Fruit fly (Drosophila melanogaster) whole organism, embryonic: Measurements from ENCODE around the gene CG15418.
A peak's percentile ranks its signal among the peaks of the same experiment; 100 is the strongest.

Source experiments
- Asciz ChIP-seq: fragments of 200-800 bp; sonication (Bioruptor generic); optimal IDR thresholded peaks from 2 replicates; lab custom pipeline; 2017; ENCODE audit warnings: missing biosample characterization, mild to moderate bottlenecking, missing genetic modification characterization, missing genetic modification reagents
- Atf-2 ChIP-seq: fragments of 200-800 bp; sonication (Bioruptor generic); optimal IDR thresholded peaks from 2 replicates; lab custom pipeline; 2016; ENCODE audit warnings: missing biosample characterization, missing genetic modification characterization
- Blimp-1 ChIP-seq: fragments of 200-800 bp; sonication (Bioruptor generic); optimal IDR thresholded peaks from 3 replicates; lab custom pipeline; 2018; ENCODE audit warnings: missing biosample characterization, missing genetic modification characterization, mild to moderate bottlenecking, moderate library complexity, missing genetic modification reagents
- CG10366 ChIP-seq: fragments of 200-800 bp; sonication (Bioruptor generic); IDR thresholded peaks from 2 replicates; pipeline ENCODE4 v1.3.6; 2022; ENCODE audit warnings: missing biosample characterization, missing genetic modification characterization
- CG11696 ChIP-seq: fragments of 200-800 bp; sonication (Bioruptor generic); IDR thresholded peaks from 2 replicates; pipeline ENCODE4 v1.3.6; 2022; ENCODE audit warnings: missing biosample characterization, missing genetic modification characterization
- CG12744 ChIP-seq: fragments of 200-800 bp; sonication (Bioruptor generic); optimal IDR thresholded peaks from 2 replicates; lab custom pipeline; 2016; ENCODE audit warnings: missing biosample characterization, missing genetic modification characterization
- CG14441 ChIP-seq: fragments of 200-800 bp; sonication (Bioruptor generic); IDR thresholded peaks from 2 replicates; pipeline ENCODE4 v1.3.6; 2022; ENCODE audit warnings: missing biosample characterization, missing genetic modification characterization
- CG15269 ChIP-seq: fragments of 200-800 bp; sonication (Bioruptor generic); optimal IDR thresholded peaks from 2 replicates; lab custom pipeline; 2018; ENCODE audit warnings: missing biosample characterization, mild to moderate bottlenecking, missing genetic modification characterization, moderate library complexity
- CG1529 ChIP-seq: fragments of 200-800 bp; sonication (Bioruptor generic); optimal IDR thresholded peaks from 3 replicates; lab custom pipeline; 2018; ENCODE audit warnings: missing biosample characterization, missing genetic modification characterization
- CG31224 ChIP-seq: fragments of 200-800 bp; sonication (Bioruptor generic); IDR thresholded peaks from 2 replicates; pipeline ENCODE4 v1.3.6; 2022; ENCODE audit warnings: missing biosample characterization, missing genetic modification characterization
- CG33213 ChIP-seq: fragments of 200-800 bp; sonication (Bioruptor generic); optimal IDR thresholded peaks from 3 replicates; lab custom pipeline; 2016; ENCODE audit warnings: missing biosample characterization, missing genetic modification characterization
- CG4360 ChIP-seq: fragments of 200-800 bp; sonication (Bioruptor generic); IDR thresholded peaks from 2 replicates; pipeline ENCODE4 v1.3.6; 2022; ENCODE audit warnings: missing biosample characterization, missing genetic modification characterization
- CG4820 ChIP-seq: fragments of 200-800 bp; sonication (Bioruptor generic); optimal IDR thresholded peaks from 3 replicates; lab custom pipeline; 2016; ENCODE audit warnings: missing biosample characterization, missing genetic modification characterization
- CG7745 ChIP-seq: fragments of 200-800 bp; sonication (Bioruptor generic); optimal IDR thresholded peaks from 2 replicates; lab custom pipeline; 2018; ENCODE audit warnings: missing biosample characterization, mild to moderate bottlenecking, missing genetic modification characterization, moderate library complexity
- CG8089 ChIP-seq: fragments of 200-800 bp; sonication (Bioruptor generic); optimal IDR thresholded peaks from 3 replicates; lab custom pipeline; 2016; ENCODE audit warnings: missing biosample characterization, missing genetic modification characterization
- CG8944 ChIP-seq: fragments of 200-800 bp; sonication (Bioruptor generic); optimal IDR thresholded peaks from 3 replicates; lab custom pipeline; 2016; ENCODE audit warnings: missing biosample characterization, missing genetic modification characterization
- CoRest ChIP-seq: fragments of 200-800 bp; sonication (Bioruptor generic); optimal IDR thresholded peaks from 3 replicates; lab custom pipeline; 2018; ENCODE audit warnings: missing biosample characterization, mild to moderate bottlenecking, missing genetic modification characterization, moderate library complexity
- Dad ChIP-seq: fragments of 200-800 bp; sonication (Bioruptor generic); optimal IDR thresholded peaks from 3 replicates; lab custom pipeline; 2016; ENCODE audit warnings: missing biosample characterization, missing genetic modification characterization
- Dbx ChIP-seq: fragments of 200-800 bp; sonication (Bioruptor generic); IDR thresholded peaks from 3 replicates; pipeline ENCODE4 v1.3.6; 2022; ENCODE audit warnings: missing biosample characterization, missing genetic modification characterization
- Dref ChIP-seq: fragments of 200-800 bp; sonication (Bioruptor generic); IDR thresholded peaks from 2 replicates; pipeline ENCODE4 v1.3.6; 2022; ENCODE audit warnings: missing biosample characterization, missing genetic modification characterization
- Ets97D ChIP-seq: fragments of 200-800 bp; sonication (Bioruptor generic); optimal IDR thresholded peaks from 3 replicates; lab custom pipeline; 2016; ENCODE audit warnings: missing biosample characterization, missing genetic modification characterization
- Gug ChIP-seq: fragments of 200-800 bp; sonication (Bioruptor generic); IDR thresholded peaks from 4 replicates; pipeline ENCODE4 v1.3.6; 2022; ENCODE audit warnings: missing biosample characterization, missing genetic modification characterization
- HLH54F ChIP-seq: fragments of 200-800 bp; sonication (Bioruptor generic); optimal IDR thresholded peaks from 3 replicates; lab custom pipeline; 2016; ENCODE audit warnings: missing biosample characterization, missing genetic modification characterization
- Hmx ChIP-seq: fragments of 200-800 bp; sonication (Bioruptor generic); optimal IDR thresholded peaks from 2 replicates; lab custom pipeline; 2016; ENCODE audit warnings: missing biosample characterization, missing genetic modification characterization
- Hr51 ChIP-seq, 2 experiments: fragments of 200-800 bp; sonication (Bioruptor generic); optimal IDR thresholded peaks; 2 replicates in 1 of 2; 3 replicates in 1 of 2; lab custom pipeline; 2016 to 2018; ENCODE audit warnings: missing biosample characterization in 2 of 2, missing genetic modification characterization in 2 of 2, mild to moderate bottlenecking in 1 of 2, moderate library complexity in 1 of 2
- Meics ChIP-seq: fragments of 200-800 bp; sonication (Bioruptor generic); optimal IDR thresholded peaks from 2 replicates; lab custom pipeline; 2017; ENCODE audit warnings: missing biosample characterization, mild to moderate bottlenecking, missing genetic modification characterization
- Nf-YB ChIP-seq: fragments of 200-800 bp; sonication (Bioruptor generic); optimal IDR thresholded peaks from 3 replicates; lab custom pipeline; 2019; ENCODE audit warnings: missing biosample characterization, mild to moderate bottlenecking, missing genetic modification characterization, moderate library complexity
- Oli ChIP-seq: fragments of 200-800 bp; sonication (Bioruptor generic); optimal IDR thresholded peaks from 2 replicates; lab custom pipeline; 2018; ENCODE audit warnings: missing biosample characterization, mild to moderate bottlenecking, missing genetic modification characterization, moderate library complexity
- Opbp ChIP-seq: fragments of 200-800 bp; sonication (Bioruptor generic); IDR thresholded peaks from 3 replicates; pipeline ENCODE4 v1.3.6; 2022; ENCODE audit warnings: missing biosample characterization, missing genetic modification characterization; ENCODE audit not compliant: partially characterized antibody
- Ravus ChIP-seq: fragments of 200-800 bp; sonication (Bioruptor generic); IDR thresholded peaks from 2 replicates; pipeline ENCODE4 v1.3.6; 2022; ENCODE audit warnings: missing biosample characterization, missing genetic modification characterization
- Six4 ChIP-seq: fragments of 200-800 bp; sonication (Bioruptor generic); optimal IDR thresholded peaks from 2 replicates; lab custom pipeline; 2016; ENCODE audit warnings: missing biosample characterization, missing genetic modification characterization
- Tbp ChIP-seq: fragments of >200 bp; optimal IDR thresholded peaks from 2 replicates; lab custom pipeline; 2018; ENCODE audit warnings: missing biosample characterization, missing genetic modification characterization
- Usf ChIP-seq: fragments of 200-800 bp; sonication (Bioruptor generic); optimal IDR thresholded peaks from 2 replicates; lab custom pipeline; 2017; ENCODE audit warnings: missing genotype, missing biosample characterization, missing genetic modification characterization
- bbx ChIP-seq: fragments of 200-800 bp; sonication (Bioruptor generic); IDR thresholded peaks from 2 replicates; pipeline ENCODE4 v1.3.6; 2022; ENCODE audit warnings: missing biosample characterization, missing genetic modification characterization; ENCODE audit not compliant: partially characterized antibody
- bigmax ChIP-seq: fragments of 200-800 bp; sonication (Bioruptor generic); optimal IDR thresholded peaks from 2 replicates; lab custom pipeline; 2018; ENCODE audit warnings: missing biosample characterization, mild to moderate bottlenecking, missing genetic modification characterization
- bsh ChIP-seq, 2 experiments: fragments of 200-800 bp; sonication (Bioruptor generic); optimal IDR thresholded peaks; 2 replicates each; lab custom pipeline; 2017 to 2018; ENCODE audit warnings: mild to moderate bottlenecking in 2 of 2, missing biosample characterization in 2 of 2, missing genetic modification characterization in 2 of 2, moderate library complexity in 1 of 2
- croc ChIP-seq: fragments of 200-800 bp; sonication (Bioruptor generic); conservative IDR thresholded peaks from 3 replicates; pipeline ENCODE4 v1.3.6; 2022; ENCODE audit warnings: missing biosample characterization, missing genetic modification characterization
- crol ChIP-seq: fragments of 200-800 bp; sonication (Bioruptor generic); IDR thresholded peaks from 2 replicates; pipeline ENCODE4 v1.3.6; 2022; ENCODE audit warnings: missing biosample characterization, missing genetic modification characterization
- dpn ChIP-seq, 2 experiments: fragments of 200-800 bp; sonication (Bioruptor generic); optimal IDR thresholded peaks; 3 replicates each; lab custom pipeline; 2016; ENCODE audit warnings: missing biosample characterization in 2 of 2, missing genetic modification characterization in 2 of 2
- gro ChIP-seq: fragments of 200-800 bp; sonication (Bioruptor generic); optimal IDR thresholded peaks from 2 replicates; lab custom pipeline; 2016; ENCODE audit warnings: missing biosample characterization, missing genetic modification characterization
- ken ChIP-seq: fragments of 200-800 bp; sonication (Bioruptor generic); IDR thresholded peaks from 3 replicates; pipeline ENCODE4 v1.3.6; 2022; ENCODE audit warnings: missing biosample characterization, missing genetic modification characterization
- oc ChIP-seq: fragments of 200-800 bp; sonication (Bioruptor generic); optimal IDR thresholded peaks from 2 replicates; lab custom pipeline; 2018; ENCODE audit warnings: missing biosample characterization, mild to moderate bottlenecking, missing genetic modification characterization, moderate library complexity
- peb ChIP-seq: fragments of 200-800 bp; sonication (Bioruptor generic); IDR thresholded peaks from 2 replicates; pipeline ENCODE4 v1.3.6; 2022; ENCODE audit warnings: missing biosample characterization, missing genetic modification characterization
- pnt ChIP-seq: fragments of 200-800 bp; sonication (Bioruptor generic); optimal IDR thresholded peaks from 3 replicates; lab custom pipeline; 2016; ENCODE audit warnings: missing biosample characterization, missing genetic modification characterization
- pros ChIP-seq: fragments of 200-800 bp; sonication (Bioruptor generic); optimal IDR thresholded peaks from 3 replicates; lab custom pipeline; 2019; ENCODE audit warnings: missing biosample characterization, mild to moderate bottlenecking, missing genetic modification characterization, moderate library complexity
- pzg ChIP-seq: fragments of 200-800 bp; sonication (Bioruptor generic); optimal IDR thresholded peaks from 3 replicates; lab custom pipeline; 2018; ENCODE audit warnings: missing biosample characterization, mild to moderate bottlenecking, missing genetic modification characterization, moderate library complexity
- row ChIP-seq: fragments of 200-800 bp; sonication (Bioruptor generic); IDR thresholded peaks from 3 replicates; pipeline ENCODE4 v1.3.6; 2022; ENCODE audit warnings: missing biosample characterization, missing genetic modification characterization
- sd ChIP-seq: fragments of 200-800 bp; sonication (Bioruptor generic); optimal IDR thresholded peaks from 3 replicates; lab custom pipeline; 2018; ENCODE audit warnings: missing biosample characterization, mild to moderate bottlenecking, missing genetic modification characterization, moderate library complexity
- sisA ChIP-seq: fragments of 200-800 bp; sonication (Bioruptor generic); IDR thresholded peaks from 2 replicates; pipeline ENCODE4 v1.3.6; 2022; ENCODE audit warnings: missing biosample characterization, missing genetic modification characterization
- trem ChIP-seq: fragments of 200-800 bp; optimal IDR thresholded peaks from 3 replicates; lab custom pipeline; 2019; ENCODE audit warnings: missing biosample characterization, mild to moderate bottlenecking, missing genetic modification characterization, moderate library complexity
- wor ChIP-seq: fragments of 200-800 bp; sonication (Bioruptor generic); IDR thresholded peaks from 2 replicates; pipeline ENCODE4 v1.3.6; 2022; ENCODE audit warnings: missing biosample characterization, missing genetic modification characterization

Gene CG15418

DNA sequence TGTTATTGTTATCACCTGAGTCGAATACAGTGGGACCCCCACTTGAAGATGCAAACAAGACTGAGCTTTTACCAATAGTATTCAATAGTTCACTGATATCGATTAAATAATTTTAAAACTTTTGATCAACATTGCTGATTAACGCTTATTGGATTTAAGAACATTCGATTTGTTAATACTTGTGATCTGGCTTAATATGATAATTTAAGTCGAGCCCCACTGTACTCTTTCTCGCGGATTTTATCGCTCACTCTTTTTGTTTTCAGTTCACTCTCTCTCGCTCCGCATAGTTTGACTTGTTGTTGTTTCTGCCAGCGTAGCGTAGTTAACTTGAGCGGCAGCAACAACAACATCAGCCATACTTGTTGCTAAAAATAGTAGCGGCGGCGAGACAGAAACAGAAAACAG lies 34.2 kb upstream of the CG15418 start (continued):
- TF ChIP-seq oc (tag; lab: Kevin White, UChicago) (peak; percentile 98), Blimp-1 (GFP tag; lab: Kevin White, UChicago) (peak; percentile 97), CG4360 (GFP tag; lab: Robert Waterston, UW) (peak; percentile 97), CG1529 (GFP tag; lab: Kevin White, UChicago) (peak; percentile 99), Ets97D (peak; percentile 87), pnt (GFP tag; lab: Kevin White, UChicago) (peak; percentile 98), bbx (no peak), Meics (GFP tag; lab: Kevin White, UChicago) (peak; percentile 98), Hmx (GFP tag; lab: Kevin White, UChicago) (peak; percentile 95), CG31224 (peak; percentile 95), ken (GFP tag; lab: Robert Waterston, UW) (peak; percentile 98), CG4820 (GFP tag; lab: Kevin White, UChicago) (peak; percentile 98), Hr51 (GFP tag; optimal IDR thresholded peaks at IDR 0.05; lab: Kevin White, UChicago) (peak; percentile 96 to 98), wor (GFP tag; lab: Robert Waterston, UW) (peak; percentile 96), CG12744 (GFP tag; lab: Kevin White, UChicago) (peak; percentile 97), CG14441 (GFP tag; lab: Robert Waterston, UW) (peak; percentile 97), crol (peak; percentile 49; the same call in 1 of the 2 replicates), CG7745 (peak; percentile 89), CG33213 (peak; percentile 95), Opbp (no peak), Dref (GFP tag; lab: Robert Waterston, UW) (peak; percentile 38; the same call in 1 of the 2 replicates), Dad (peak; percentile 97), Six4 (GFP tag; lab: Kevin White, UChicago) (peak; percentile 98), CG15269 (tag; lab: Kevin White, UChicago) (peak; percentile 98), bigmax (GFP tag; lab: Kevin White, UChicago) (peak; percentile 77), sisA (GFP tag; lab: Robert Waterston, UW) (peak; percentile 98), peb (peak; percentile 97), Ravus (GFP tag; lab: Robert Waterston, UW) (peak; percentile 94), pzg (peak; percentile 34), Usf (GFP tag; lab: Kevin White, UChicago) (peak; percentile 97), pros (GFP tag; lab: Kevin White, UChicago) (peak; percentile 88), row (GFP tag; lab: Robert Waterston, UW) (peak; percentile 99), Dbx (GFP tag; lab: Robert Waterston, UW) (peak; percentile 98), Nf-YB (peak; percentile 89), Gug (GFP tag; lab: Robert Waterston, UW) (peak; percentile 97), dpn (GFP tag; optimal IDR thresholded peaks at IDR 0.05; lab: Kevin White, UChicago) (peak; percentile 98 to 99), CoRest (tag; lab: Kevin White, UChicago) (peak; percentile 99), Oli (tag; lab: Kevin White, UChicago) (peak; percentile 99), Atf-2 (GFP tag; lab: Kevin White, UChicago) (peak; percentile 97), CG8944 (GFP tag; lab: Kevin White, UChicago) (peak; percentile 97), CG10366 (GFP tag; lab: Robert Waterston, UW) (peak; percentile 98), CG8089 (GFP tag; lab: Kevin White, UChicago) (peak; percentile 96), bsh (GFP tag; optimal IDR thresholded peaks at IDR 0.05; lab: Kevin White, UChicago) (peak; percentile 97 to 99), Asciz (GFP tag; lab: Kevin White, UChicago) (peak; percentile 98), Tbp (GFP tag; lab: Kevin White, UChicago) (no peak), croc (GFP tag; lab: Robert Waterston, UW) (peak; percentile 97), HLH54F (GFP tag; lab: Kevin White, UChicago) (peak; percentile 97), sd (peak; percentile 95), CG11696 (GFP tag; lab: Robert Waterston, UW) (peak; percentile 91), trem (peak; percentile 96), gro (peak; percentile 98)
